Worm (Caenorhabditis elegans) whole organism, L4 larva: ENCODE data around the gene ZK930.6.

ENCODE experiments used
- aha-1 ChIP-seq: fragments of 150-350 bp; peaks from one replicate; lab custom pipeline; 2014; ENCODE audit warnings: missing biosample characterization, missing genetic modification characterization
- aly-2 ChIP-seq: sonication (generic microtip); optimal IDR thresholded peaks from 2 replicates; lab custom pipeline; 2018; ENCODE audit warnings: missing biosample characterization, missing genetic modification characterization
- ama-1 ChIP-seq: fragments of 150-350 bp; optimal IDR thresholded peaks from 2 replicates; lab custom pipeline; 2014; ENCODE audit warnings: inconsistent platforms, mixed read lengths
- daf-8 ChIP-seq: fragments of 200-800 bp; sonication (Bioruptor generic); IDR thresholded peaks from 2 replicates; pipeline ENCODE4 v1.3.6; 2022; ENCODE audit warnings: missing genetic modification characterization, missing compliant biosample characterization
- dpl-1 ChIP-seq: fragments of 150-350 bp; optimal IDR thresholded peaks from 2 replicates; lab custom pipeline; 2014; ENCODE audit warnings: missing biosample characterization, missing genetic modification reagents, missing genetic modification characterization
- fos-1 ChIP-seq: fragments of 150-350 bp; optimal IDR thresholded peaks from 2 replicates; lab custom pipeline; 2014; ENCODE audit warnings: missing biosample characterization, missing genetic modification characterization
- lim-7 ChIP-seq: fragments of 200-800 bp; sonication (Bioruptor generic); IDR thresholded peaks from 2 replicates; pipeline ENCODE4 v1.3.6; 2022; ENCODE audit warnings: missing genetic modification characterization, missing compliant biosample characterization
- lin-13 ChIP-seq: fragments of 150-350 bp; optimal IDR thresholded peaks from 2 replicates; lab custom pipeline; 2014; ENCODE audit warnings: missing biosample characterization, missing genetic modification reagents, missing genetic modification characterization
- nhr-25 ChIP-seq: sonication (generic microtip); optimal IDR thresholded peaks from 2 replicates; lab custom pipeline; 2017; ENCODE audit warnings: missing genetic modification characterization, mild to moderate bottlenecking, missing compliant biosample characterization, antibody characterized with exemption, moderate library complexity, borderline replicate concordance; ENCODE audit not compliant: insufficient read depth
- pha-4 ChIP-seq, 2 experiments: fragments of 150-350 bp in 1 of 2; fragments of 200-800 bp in 1 of 2; sonication (Bioruptor generic) in 1 of 2; IDR thresholded peaks in 1 of 2; optimal IDR thresholded peaks in 1 of 2; 2 replicates each; pipeline versions ENCODE4 v1.3.6 to Lab custom; 2014 to 2022; ENCODE audit warnings: missing genetic modification characterization in 2 of 2, missing genetic modification reagents in 2 of 2, missing biosample characterization in 1 of 2, missing compliant biosample characterization in 1 of 2
- snpc-1.2 ChIP-seq: fragments of 200-800 bp; sonication (Bioruptor generic); IDR thresholded peaks from 2 replicates; pipeline ENCODE4 v1.3.6; 2022; ENCODE audit warnings: missing genetic modification reagents, missing genetic modification characterization, missing compliant biosample characterization
- unc-39 ChIP-seq: sonication (generic microtip); optimal IDR thresholded peaks from 2 replicates; lab custom pipeline; 2017; ENCODE audit warnings: missing biosample characterization, missing genetic modification characterization
- unc-62 ChIP-seq, 3 experiments: fragments of 150-350 bp in 1 of 3; sonication (generic microtip); optimal IDR thresholded peaks in 2 of 3; peaks in 1 of 3; 1 replicate in 1 of 3; 2 replicates in 2 of 3; lab custom pipeline; 2014 to 2017; ENCODE audit warnings: missing biosample characterization in 3 of 3, missing genetic modification characterization in 3 of 3, missing genetic modification reagents in 3 of 3, missing genotype in 1 of 3
- zag-1 ChIP-seq: fragments of 150-350 bp; optimal IDR thresholded peaks from 2 replicates; lab custom pipeline; 2014; ENCODE audit warnings: missing biosample characterization, missing genetic modification characterization

- TF ChIP-seq lim-7 (GFP tag; lab: Robert Waterston, UW) (no peak), unc-62 (GFP tag; optimal IDR thresholded peaks at IDR 0.05 in 1 of 2; lab: Kevin White, UChicago) (no peak), unc-62 (tag; optimal IDR thresholded peaks at IDR 0.05; lab: Kevin White, UChicago) (no peak), ama-1 (lab: Kevin White, UChicago) (no peak), nhr-25 (tag; lab: Kevin White, UChicago) (no peak), snpc-1.2 (GFP tag; lab: Robert Waterston, UW) (no peak), pha-4 (GFP tag; IDR thresholded peaks at IDR 0.05; lab: Robert Waterston, UW) (no peak), pha-4 (tag; optimal IDR thresholded peaks at IDR 0.05; lab: Kevin White, UChicago) (no peak), lin-13 (GFP tag; lab: Kevin White, UChicago) (no peak), aha-1 (tag; lab: Kevin White, UChicago) (no peak), dpl-1 (no peak), daf-8 (GFP tag; lab: Robert Waterston, UW) (no peak), unc-39 (no peak), zag-1 (tag; lab: Kevin White, UChicago) (no peak), aly-2 (tag; lab: Kevin White, UChicago) (no peak), fos-1 (no peak)
Observed at ce11 chrII:11835208-11835607, 48.5 kb upstream of the ZK930.6 start, which contains the start of gene T27D12.6.
